Fruit fly (Drosophila melanogaster): ENCODE measurements around the gene CG12011.

CG12011 gene

dm6 chr3L:1652700-1653200 lies 41.7 kb upstream of the CG12011 start, which contains the start of the genes CG7970 and Vta1 (continued):
- TF ChIP-seq Hr78 (GFP tag; optimal IDR thresholded peaks at IDR 0.05) (peak in 1 of 2 experiments; percentile 94), Med (GFP tag) (peak; percentile 56), CG10321 (GFP tag; IDR thresholded peaks at IDR 0.05) (no peak), CG17328 (GFP tag; IDR thresholded peaks at IDR 0.05) (no peak), hth (optimal IDR thresholded peaks at IDR 0.05) (no peak), nerfin-1 (tag; optimal IDR thresholded peaks at IDR 0.05) (no peak), cg (GFP tag; optimal IDR thresholded peaks at IDR 0.05) (no peak), tin (GFP tag; optimal IDR thresholded peaks at IDR 0.05) (no peak), Awh (GFP tag; IDR thresholded peaks at IDR 0.05) (no peak), CG5180 (GFP tag; optimal IDR thresholded peaks at IDR 0.05) (no peak), bowl (GFP tag; IDR thresholded peaks at IDR 0.05) (no peak), CG4360 (GFP tag; IDR thresholded peaks at IDR 0.05) (no peak), bbx (GFP tag; IDR thresholded peaks at IDR 0.05; ENCODE audit: partially characterized antibody) (0 out of 2 replicates have a peak, but pooled peaks have one; percentile 47), Sox100B (GFP tag; optimal IDR thresholded peaks at IDR 0.05) (no peak), ewg (GFP tag; optimal IDR thresholded peaks at IDR 0.05) (no peak), prd (optimal IDR thresholded peaks at IDR 0.05) (no peak), prd (GFP tag; IDR thresholded peaks at IDR 0.05) (no peak), Dfd (GFP tag; optimal IDR thresholded peaks at IDR 0.05) (no peak), PHDP (tag; optimal IDR thresholded peaks at IDR 0.05) (no peak), CG6791 (GFP tag; IDR thresholded peaks at IDR 0.05; ENCODE audit: partially characterized antibody) (0 out of 3 replicates have a peak, but pooled peaks have one; percentile 36), lbe (GFP tag; optimal IDR thresholded peaks at IDR 0.05) (no peak), trem (tag; optimal IDR thresholded peaks at IDR 0.05) (peak; percentile 32), ac (GFP tag; optimal IDR thresholded peaks at IDR 0.05) (no peak), CG15514 (GFP tag; optimal IDR thresholded peaks at IDR 0.05) (peak; percentile 99), unpg (GFP tag; optimal IDR thresholded peaks at IDR 0.05) (no peak), sima (GFP tag; optimal IDR thresholded peaks at IDR 0.05) (no peak), Sox102F (GFP tag; optimal IDR thresholded peaks at IDR 0.05) (no peak), crc (GFP tag; optimal IDR thresholded peaks at IDR 0.05) (no peak), Lhr (GFP tag; optimal IDR thresholded peaks at IDR 0.05) (no peak), CG18619 (GFP tag; optimal IDR thresholded peaks at IDR 0.05) (no peak), Atf-2 (GFP tag; optimal IDR thresholded peaks at IDR 0.05) (no peak), dati (GFP tag; IDR thresholded peaks at IDR 0.05) (no peak), tll (GFP tag; optimal IDR thresholded peaks at IDR 0.05) (no peak), CG18011 (GFP tag; optimal IDR thresholded peaks at IDR 0.05) (no peak), CG6765 (GFP tag; optimal IDR thresholded peaks at IDR 0.05) (no peak), sna (GFP tag; IDR thresholded peaks at IDR 0.05; ENCODE audit: partially characterized antibody) (0 out of 2 replicates have a peak, but pooled peaks have one; percentile 23), Trl (optimal IDR thresholded peaks at IDR 0.05) (peak in 1 of 2 experiments; percentile 22), Trl (GFP tag; optimal IDR thresholded peaks at IDR 0.05) (no peak), odd (GFP tag; optimal IDR thresholded peaks at IDR 0.05) (no peak), emc (GFP tag; optimal IDR thresholded peaks at IDR 0.05) (no peak), CG9876 (GFP tag; optimal IDR thresholded peaks at IDR 0.05) (no peak), CG6689 (GFP tag; IDR thresholded peaks at IDR 0.05) (no peak), CG2712 (tag; optimal IDR thresholded peaks at IDR 0.05) (no peak), br (optimal IDR thresholded peaks at IDR 0.05) (no peak), CG4404 (GFP tag; IDR thresholded peaks at IDR 0.05) (no peak), CG17829 (tag; optimal IDR thresholded peaks at IDR 0.05) (no peak), CG42726 (GFP tag; IDR thresholded peaks at IDR 0.05; ENCODE audit: partially characterized antibody) (no peak), nmo (GFP tag; optimal IDR thresholded peaks at IDR 0.05) (peak; percentile 16), Doc2 (GFP tag; IDR thresholded peaks at IDR 0.05) (no peak), CG14667 (GFP tag; IDR thresholded peaks at IDR 0.05) (no peak), Atf6 (GFP tag; IDR thresholded peaks at IDR 0.05) (no peak)
